Worm (Caenorhabditis elegans): ENCODE data around the gene T18D3.1.

DNA sequence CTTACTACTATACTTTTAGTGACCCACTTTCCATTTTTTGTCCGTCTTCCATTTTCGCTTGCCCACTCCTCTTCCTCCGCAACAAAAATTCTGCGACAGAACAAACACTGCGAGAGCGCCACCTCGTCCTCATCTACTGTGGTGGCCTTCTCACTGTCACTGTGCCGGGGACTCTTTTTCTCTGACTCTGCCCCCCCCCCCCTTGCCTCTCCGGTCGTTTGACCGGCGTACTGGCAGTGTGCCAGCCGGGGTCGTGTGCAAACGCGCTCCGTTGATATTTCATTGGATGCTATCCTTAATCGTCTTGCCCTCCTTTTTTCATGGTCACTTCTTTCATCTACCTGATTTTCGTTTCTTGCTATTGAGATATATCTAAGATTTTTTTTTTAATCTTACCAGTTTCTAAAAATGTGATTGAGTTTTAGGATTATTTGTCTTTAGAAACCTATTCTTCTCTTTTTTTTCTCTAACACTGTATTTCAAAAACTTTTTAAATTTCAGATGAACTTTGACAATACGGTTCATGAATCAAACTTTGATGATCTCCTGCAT, 26.0 kb downstream of the T18D3.1 start, which contains the start of gene atf-6:
- peak; percentile 57 for TF ChIP-seq him-1 (tag; optimal IDR thresholded peaks at IDR 0.05)
- peak; percentile 24 for TF ChIP-seq dao-5 (tag; optimal IDR thresholded peaks at IDR 0.05)
- TF ChIP-seq W03F9.2 (tag; optimal IDR thresholded peaks at IDR 0.05), result no peak
